Fruit fly (Drosophila melanogaster): ENCODE measurements around the gene obst-I.

DNA sequence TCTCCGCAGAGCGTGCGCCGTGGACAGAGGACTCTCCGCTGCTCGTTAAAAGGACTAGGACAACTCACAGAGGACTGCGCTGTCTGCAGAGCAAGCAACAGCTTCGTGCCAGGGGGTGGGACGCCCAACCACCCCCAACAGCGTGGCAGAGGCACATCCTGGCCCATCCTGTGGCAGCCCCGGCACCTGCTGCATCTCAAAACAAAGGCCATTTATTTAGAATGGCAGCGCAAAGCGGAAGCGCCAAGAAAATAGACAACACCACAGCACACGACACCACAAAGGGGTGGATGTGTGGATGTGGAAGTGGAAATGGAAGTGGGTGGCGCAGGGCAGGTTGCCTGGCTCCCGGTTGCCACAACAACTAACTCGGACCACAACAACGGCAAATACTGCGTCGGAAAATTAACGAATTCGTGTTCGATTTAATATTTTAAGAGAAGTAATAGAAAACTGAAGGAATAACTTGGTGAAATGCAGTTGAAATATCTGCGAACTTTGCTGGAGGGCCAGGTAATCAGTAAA, 38.4 kb upstream of the obst-I start, which contains the start of gene Oseg2:
- no peak for TF ChIP-seq CG1620 (GFP tag; optimal IDR thresholded peaks at IDR 0.05)
- TF ChIP-seq bab1 (GFP tag; optimal IDR thresholded peaks at IDR 0.05) = no peak
- TF ChIP-seq cnc (optimal IDR thresholded peaks at IDR 0.05) = no peak
- TF ChIP-seq kay (GFP tag; ENCODE audit: borderline replicate concordance) = no peak
- no peak for TF ChIP-seq toe (GFP tag; optimal IDR thresholded peaks at IDR 0.05)
- TF ChIP-seq cic (GFP tag; optimal IDR thresholded peaks at IDR 0.05) = no peak
- no peak for TF ChIP-seq ovo (GFP tag; optimal IDR thresholded peaks at IDR 0.05)
- TF ChIP-seq CG7045 (GFP tag; optimal IDR thresholded peaks at IDR 0.05) = no peak
- TF ChIP-seq Crg-1 (GFP tag; optimal IDR thresholded peaks at IDR 0.05) = no peak
- no peak for TF ChIP-seq CG12768 (GFP tag; optimal IDR thresholded peaks at IDR 0.05)
- TF ChIP-seq CG11617 (GFP tag; optimal IDR thresholded peaks at IDR 0.05) = no peak
- no peak for TF ChIP-seq CG14711 (tag; optimal IDR thresholded peaks at IDR 0.05)
- TF ChIP-seq CG5204 (GFP tag; optimal IDR thresholded peaks at IDR 0.05) = no peak
- no peak for TF ChIP-seq CG7101 (tag; optimal IDR thresholded peaks at IDR 0.05)

Measured in whole organism, adult.